Worm (Caenorhabditis elegans) whole organism, dauer: Measurements from ENCODE around the gene cutl-11.
"Not testable (repeated sequence)": the region's sequence is repeated elsewhere in the genome, so short reads cannot be mapped to it uniquely, and the experiment has no call there.

Experiments
- unc-62 ChIP-seq: sonication (generic microtip); optimal IDR thresholded peaks from 2 replicates; lab custom pipeline; 2017; ENCODE audit warnings: missing biosample characterization, missing genetic modification reagents, missing genetic modification characterization

Gene cutl-11

DNA sequence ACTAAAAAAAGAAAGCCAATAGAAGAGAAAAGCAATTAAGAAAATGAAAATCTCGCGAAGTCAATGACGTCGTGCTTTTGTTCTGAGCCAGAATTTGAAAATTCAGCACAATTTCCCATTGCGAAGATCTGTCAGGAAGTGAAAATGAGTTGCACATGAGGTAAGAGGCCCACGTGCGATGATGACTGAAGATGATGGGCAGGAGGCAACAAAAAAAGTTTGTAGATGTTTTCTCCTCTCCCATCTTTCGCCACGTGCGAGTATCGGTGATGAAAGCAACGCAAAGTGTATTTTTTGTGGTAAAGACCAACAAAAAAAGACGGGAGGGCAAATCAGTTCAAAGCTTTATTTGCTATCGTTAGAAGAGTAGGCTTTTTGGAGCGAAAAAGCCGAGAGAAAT lies 11.4 kb upstream of the cutl-11 start:
- TF ChIP-seq unc-62 (GFP tag; lab: Kevin White, UChicago), result no peak

DNA sequence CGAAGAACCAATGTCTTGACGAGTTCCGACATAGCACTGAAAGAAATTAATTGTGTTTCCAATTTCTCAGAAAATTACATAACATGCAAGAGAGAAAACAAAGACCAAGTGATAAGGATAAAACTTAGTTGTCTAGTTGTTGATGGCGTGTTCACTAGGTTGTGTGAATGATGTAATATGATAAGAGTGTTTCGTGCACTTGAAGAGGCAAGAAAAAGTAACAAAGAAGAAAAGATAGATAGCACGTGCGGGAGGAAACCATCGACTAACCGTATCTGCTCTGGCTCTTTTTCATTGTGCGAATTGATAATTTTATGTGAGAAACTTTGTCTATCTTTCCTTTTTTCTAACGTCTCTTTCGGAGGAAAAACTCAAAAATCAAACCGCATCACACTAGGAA lies 11.0 kb upstream of the cutl-11 start, which contains the start of gene sfxn-1.5:
Gene sfxn-1.5 (minus strand): TSS at position 36 of the 400 bp plus-strand sequence.
- TF ChIP-seq unc-62 (GFP tag; lab: Kevin White, UChicago), result no peak

DNA sequence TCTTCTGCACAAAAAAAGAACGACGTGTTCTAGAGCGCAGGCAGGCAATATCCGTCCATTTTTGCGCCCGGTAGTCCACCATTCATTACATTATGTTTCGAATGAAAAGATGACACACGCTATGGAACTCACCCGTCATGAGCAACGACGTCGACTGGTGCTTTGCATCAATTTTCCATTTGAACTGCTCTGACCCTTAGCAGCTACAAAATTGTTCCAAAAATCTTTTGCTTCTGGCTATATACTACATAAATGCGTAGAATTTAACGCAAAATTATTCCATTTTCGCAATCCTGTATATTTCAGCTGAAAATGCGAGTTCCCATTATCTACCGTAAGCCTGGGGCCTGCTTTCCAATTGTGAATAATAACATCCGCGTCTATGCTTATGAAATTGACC lies 7.7 kb upstream of the cutl-11 start, which contains the start of gene T04F8.3:
Gene T04F8.3 (plus strand): TSS at position 301 of the 400 bp plus-strand sequence.
- no peak for TF ChIP-seq unc-62 (GFP tag; lab: Kevin White, UChicago)

DNA sequence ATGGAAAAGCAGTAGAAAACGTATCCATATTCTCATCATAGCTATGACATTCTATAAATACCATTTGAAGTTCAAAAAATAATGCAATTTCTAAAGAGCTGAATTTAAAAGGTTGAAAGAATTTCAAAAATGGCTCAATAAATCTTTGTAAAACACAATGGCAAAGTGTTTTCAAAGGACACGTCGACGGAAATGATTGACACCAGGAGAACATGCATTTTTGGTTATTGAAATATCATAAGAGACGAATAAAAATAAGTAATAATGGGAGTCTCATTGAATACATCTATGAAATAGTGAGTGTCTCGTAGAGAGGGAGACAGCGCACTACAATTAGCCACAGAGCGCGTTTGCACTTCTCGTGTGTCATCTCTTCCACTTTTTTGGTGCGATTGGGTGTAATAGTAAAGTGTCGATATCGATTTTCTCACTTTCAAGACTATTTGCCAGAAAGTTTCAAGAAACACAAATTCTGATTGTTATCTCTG lies 5.9 kb upstream of the cutl-11 start, which contains the start of gene T04F8.2:
Gene T04F8.2 (minus strand): TSS at position 51 of the 488 bp plus-strand sequence.
- TF ChIP-seq unc-62 (GFP tag; lab: Kevin White, UChicago), result no peak

DNA sequence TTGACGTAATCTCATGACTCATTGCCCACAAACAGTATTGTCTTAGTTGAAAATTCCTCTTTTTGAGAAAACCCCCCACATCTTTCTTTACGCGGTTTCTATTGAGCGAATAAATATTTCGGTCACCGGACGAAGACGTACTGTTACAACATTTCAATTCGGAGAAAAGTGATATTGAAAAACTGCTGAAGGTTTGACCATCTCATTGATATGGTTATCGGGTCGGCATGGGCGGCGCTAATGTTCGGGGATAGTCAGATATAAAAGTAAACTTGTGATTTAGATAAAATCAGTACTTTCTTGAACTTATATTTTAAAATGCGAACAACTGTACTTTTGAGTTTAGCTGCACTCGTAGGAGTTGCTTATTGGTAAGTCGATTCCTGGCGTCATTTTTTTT lies 3.5 kb downstream of the cutl-11 start, which contains the start of gene T04F8.8:
Gene T04F8.8 (plus strand): TSS at position 301 of the 400 bp plus-strand sequence.
- no peak for TF ChIP-seq unc-62 (GFP tag; lab: Kevin White, UChicago)

DNA sequence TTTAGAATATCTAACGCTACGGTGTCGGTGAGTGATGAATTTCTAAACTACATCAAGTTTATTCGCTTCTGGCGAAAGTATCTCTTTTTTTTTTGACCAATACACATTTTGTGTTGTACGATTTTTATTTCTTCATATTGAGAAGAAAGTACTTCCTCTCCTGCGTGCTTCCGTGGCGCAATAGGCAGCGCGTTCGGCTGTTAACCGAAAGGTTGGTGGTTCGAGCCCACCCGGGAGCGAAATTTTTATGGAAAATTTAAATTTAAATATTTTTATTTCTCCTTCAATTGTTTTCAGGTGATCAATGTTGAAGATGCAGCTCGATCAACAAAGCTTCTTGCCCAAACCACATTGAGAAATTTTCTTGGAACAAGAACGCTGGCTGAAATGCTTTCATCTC lies 5.1 kb downstream of the cutl-11 start:
- TF ChIP-seq unc-62 (GFP tag; lab: Kevin White, UChicago), result no peak

DNA sequence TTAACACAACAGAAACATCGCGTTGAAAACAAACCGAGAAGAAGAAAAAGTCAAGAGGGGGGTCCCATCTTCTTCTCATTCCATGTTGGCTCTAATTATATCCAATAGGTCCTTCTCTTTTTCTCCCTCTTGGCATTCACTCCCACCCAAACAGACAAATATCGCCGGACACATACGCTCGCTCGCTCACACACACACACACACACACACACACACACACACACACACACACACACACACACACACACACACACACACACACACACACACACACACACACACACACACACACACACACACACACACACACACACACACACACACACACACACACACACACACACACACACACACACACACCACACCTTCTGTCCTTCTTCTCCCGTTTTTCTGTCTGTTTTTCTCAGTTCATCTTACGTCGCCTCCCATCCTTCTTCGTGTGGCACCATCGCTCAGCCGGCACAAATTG lies 6.8 kb downstream of the cutl-11 start, which contains the start of gene sto-4:
Gene sto-4 (plus strand): TSS at position 360 of the 469 bp plus-strand sequence.
- not testable (repeated sequence) for TF ChIP-seq unc-62 (GFP tag; lab: Kevin White, UChicago)

DNA sequence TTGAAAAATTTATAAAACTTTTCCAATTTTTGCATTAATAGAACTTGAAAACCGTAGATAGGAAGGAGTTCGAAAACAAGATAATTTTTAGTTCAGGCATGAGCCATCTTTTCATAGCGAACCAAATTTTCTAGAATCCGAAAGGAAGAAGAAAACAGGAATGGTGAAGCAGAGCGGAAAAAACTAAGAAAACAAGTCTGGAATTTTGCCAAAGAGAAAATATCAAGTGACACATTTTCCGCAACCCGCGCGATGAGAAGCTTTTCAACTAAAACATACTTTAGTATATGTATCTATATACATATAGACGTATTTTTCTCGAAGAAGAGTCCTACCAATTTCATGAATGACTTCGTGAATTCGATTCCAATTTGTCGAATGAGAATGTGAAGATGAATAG lies 9.1 kb downstream of the cutl-11 start:
- no peak for TF ChIP-seq unc-62 (GFP tag; lab: Kevin White, UChicago)

DNA sequence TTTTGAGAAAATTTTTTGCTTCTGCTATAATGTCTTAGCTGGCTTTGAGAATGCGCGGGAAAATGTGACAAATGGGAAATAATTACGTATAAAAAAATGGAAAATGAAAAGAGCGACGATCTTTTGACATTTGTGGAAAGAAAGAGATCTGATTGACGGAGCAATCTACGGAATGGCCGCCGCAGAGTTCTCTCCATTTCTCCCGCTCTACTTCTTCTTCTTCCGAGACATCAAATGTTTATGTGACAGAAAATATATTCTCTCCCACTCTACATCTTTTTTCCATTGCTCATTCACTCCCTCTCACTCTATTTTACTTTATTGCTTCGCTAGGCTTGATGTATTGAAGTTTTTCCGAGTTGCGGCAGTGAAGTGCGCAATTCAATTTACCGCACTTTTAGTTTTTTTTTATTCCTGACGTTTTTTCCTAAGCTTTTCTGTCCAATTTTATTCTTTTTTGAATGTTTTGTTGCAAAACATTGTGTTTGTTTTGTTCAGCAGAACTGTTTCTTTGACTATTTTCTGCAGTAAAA lies 10.1 kb downstream of the cutl-11 start:
- TF ChIP-seq unc-62 (GFP tag; lab: Kevin White, UChicago), result no peak

DNA sequence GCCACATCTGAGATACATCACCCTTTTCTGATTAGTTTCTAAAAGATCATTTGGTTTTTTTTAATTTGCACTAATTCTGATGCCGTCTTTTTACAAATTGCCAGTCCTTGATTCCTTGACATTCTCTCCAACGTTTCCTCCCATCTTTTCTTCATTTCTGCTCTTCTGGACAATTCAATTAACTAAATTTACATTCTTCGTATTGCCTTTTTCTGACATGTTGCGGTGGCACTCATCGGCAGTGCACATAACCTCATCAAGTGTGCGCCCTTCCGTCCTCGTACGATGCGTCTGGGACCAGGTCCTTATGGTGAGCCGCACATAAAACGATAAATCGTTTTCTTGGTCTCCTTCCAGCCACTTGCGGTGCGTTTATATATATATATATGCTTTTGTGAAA lies 11.7 kb downstream of the cutl-11 start:
- no peak for TF ChIP-seq unc-62 (GFP tag; lab: Kevin White, UChicago)

DNA sequence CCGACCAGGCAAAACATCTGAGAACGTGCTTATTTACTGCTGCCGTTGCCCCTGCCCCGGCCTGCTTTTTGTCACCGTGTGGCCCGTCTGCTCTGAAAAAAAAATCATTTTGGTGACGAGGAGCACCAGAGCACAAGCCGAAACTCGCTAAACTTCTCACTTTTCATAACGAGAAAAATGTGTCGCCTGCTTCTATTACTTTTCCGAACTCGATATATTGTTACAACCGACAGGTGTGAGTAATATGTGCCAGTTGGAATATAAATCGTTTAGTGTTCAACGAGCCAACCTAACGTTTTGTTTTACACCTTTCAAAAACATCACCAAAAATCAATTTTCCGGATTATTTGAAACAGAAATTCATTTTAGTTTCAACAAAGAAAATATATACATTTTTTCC lies 12.9 kb downstream of the cutl-11 start:
- TF ChIP-seq unc-62 (GFP tag; lab: Kevin White, UChicago), result no peak

DNA sequence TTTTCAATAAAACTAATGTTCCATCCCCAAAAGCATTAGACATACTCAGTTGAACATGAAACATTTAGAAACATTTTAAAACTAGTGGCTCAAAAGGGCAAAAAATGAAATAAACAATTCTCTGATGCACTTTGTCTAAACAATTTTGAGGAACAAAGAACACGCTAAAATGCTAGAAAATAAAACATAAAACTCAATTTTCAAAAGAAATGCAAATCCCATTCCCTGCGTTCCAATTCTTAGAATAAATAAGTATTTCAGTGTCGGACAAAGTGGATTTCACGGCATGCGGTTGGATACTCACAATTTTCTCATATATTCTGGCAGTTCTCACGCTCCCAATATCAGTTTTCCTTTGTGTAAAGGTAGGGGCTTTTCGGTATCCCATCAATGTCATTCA lies 17.4 kb downstream of the cutl-11 start:
- no peak for TF ChIP-seq unc-62 (GFP tag; lab: Kevin White, UChicago)

DNA sequence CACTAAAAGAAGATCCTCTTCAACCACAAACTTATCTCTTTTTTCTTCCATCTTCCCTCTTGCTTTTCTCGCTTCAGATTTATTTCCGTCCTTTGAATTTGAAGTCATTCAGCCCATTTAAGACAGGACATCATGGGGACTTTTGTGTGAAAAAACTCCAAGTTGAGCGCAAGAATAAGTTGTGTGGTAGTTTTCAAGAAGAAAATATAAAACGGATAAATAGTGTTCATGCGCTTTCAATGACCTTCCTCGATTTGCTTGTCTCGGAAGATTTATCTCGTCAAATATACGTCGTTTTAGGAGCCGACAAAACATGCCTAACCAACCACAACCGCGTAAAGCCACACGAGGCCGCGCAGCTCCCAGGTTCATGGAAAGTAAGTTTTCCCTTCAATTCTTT lies 18.5 kb downstream of the cutl-11 start, which contains the start of gene sto-6:
Gene sto-6 (plus strand): TSS at position 301 of the 400 bp plus-strand sequence.
- TF ChIP-seq unc-62 (GFP tag; lab: Kevin White, UChicago), result no peak

DNA sequence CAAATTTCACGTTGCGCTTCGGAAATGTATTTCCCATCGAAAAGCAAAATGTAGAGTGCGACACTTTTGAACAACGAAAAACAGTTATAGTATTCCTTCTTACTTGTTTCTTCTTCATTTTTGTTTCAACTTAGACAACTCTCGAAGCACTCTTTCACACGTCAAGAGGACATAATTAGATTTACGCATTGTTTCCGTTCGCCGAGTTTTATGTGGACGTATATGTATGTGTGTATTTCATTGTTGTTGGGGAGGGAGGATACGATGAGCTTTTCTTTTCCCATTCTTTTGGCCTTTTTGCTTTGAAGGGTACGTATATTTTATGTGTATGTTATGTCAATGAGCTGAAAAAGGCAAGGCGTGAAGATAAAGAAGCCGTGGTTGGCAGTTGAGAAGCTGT lies 20.2 kb downstream of the cutl-11 start:
- TF ChIP-seq unc-62 (GFP tag; lab: Kevin White, UChicago), result no peak

DNA sequence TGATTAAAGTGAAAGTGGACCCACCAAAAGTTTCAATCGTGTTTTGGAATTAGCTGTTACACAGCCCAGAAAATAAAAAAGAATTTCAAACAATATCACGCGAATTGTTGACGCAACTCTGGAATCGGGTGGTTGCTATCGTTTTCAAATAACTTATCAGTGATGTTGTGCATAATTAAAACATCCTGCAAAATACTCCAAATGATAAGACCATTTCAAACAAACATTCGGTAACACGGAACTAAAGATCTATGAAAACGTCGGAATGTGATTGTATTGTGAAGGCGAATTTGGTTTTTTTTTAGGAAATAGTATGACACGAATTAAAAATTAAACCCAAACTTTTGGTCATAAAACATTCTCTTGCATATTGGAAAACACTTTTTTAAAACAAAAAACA lies 22.1 kb downstream of the cutl-11 start, which contains the start of gene spp-30:
Gene spp-30 (minus strand): TSS at position 101 of the 400 bp plus-strand sequence.
- TF ChIP-seq unc-62 (GFP tag; lab: Kevin White, UChicago), result no peak

DNA sequence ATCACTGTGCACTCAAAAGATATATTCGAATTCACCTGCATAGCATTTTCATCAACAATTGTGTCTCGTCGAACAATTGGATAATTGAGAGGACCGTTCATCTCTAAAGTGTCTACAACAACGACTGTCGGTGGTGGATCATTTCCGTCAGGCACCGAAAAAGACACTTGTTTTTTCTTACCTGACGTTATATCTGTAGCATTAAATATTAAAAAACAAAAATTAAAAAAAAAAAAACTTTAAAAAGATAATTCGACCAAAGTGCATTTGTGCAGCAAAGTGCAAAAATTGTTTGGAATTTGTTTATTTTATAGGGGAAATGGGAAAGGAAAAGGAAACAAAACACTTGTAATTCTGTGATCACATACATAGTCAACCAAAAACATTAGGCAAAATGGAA lies 23.6 kb downstream of the cutl-11 start, which contains the start of gene twk-44:
Gene twk-44 (minus strand): TSS at position 101 of the 400 bp plus-strand sequence.
- TF ChIP-seq unc-62 (GFP tag; lab: Kevin White, UChicago), result no peak

DNA sequence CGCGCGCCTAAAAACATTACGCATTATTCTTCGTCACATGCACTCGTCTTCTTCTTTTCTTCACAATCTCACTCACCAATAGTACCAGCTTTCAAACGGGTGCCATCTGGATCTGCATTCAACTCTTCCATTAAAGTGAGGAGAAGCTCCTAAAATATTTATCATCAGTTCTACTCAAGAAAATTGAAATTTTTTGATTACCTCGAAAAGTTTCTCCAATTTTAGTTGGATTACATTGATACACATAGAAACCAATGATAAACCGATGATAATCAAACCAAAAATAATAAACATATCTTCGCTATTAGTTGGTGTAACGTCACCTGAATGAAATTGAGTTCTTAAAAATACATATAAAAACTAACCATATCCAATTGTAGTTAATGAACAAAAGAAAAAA lies 26.0 kb downstream of the cutl-11 start:
- TF ChIP-seq unc-62 (GFP tag; lab: Kevin White, UChicago), result no peak
